Fruit fly (Drosophila melanogaster): ENCODE results near the gene trol.

trol gene

dm6 chrX:2581793-2582503 is 36.7 kb upstream of the trol start (continued):
- TF ChIP-seq CG9609 (GFP tag; optimal IDR thresholded peaks at IDR 0.05), result peak; percentile 74
- peak; percentile 55 for TF ChIP-seq Fer2 (tag; optimal IDR thresholded peaks at IDR 0.05)
- no peak for TF ChIP-seq fd64A (GFP tag; optimal IDR thresholded peaks at IDR 0.05)
- TF ChIP-seq Dip3 (GFP tag; optimal IDR thresholded peaks at IDR 0.05), result peak; percentile 75
- no peak for TF ChIP-seq trem (tag; optimal IDR thresholded peaks at IDR 0.05)
- no peak for TF ChIP-seq Dp (GFP tag; optimal IDR thresholded peaks at IDR 0.05)
- TF ChIP-seq CG2712 (tag; optimal IDR thresholded peaks at IDR 0.05), result peak; percentile 54
- TF ChIP-seq pros (GFP tag; optimal IDR thresholded peaks at IDR 0.05), result no peak
- peak; percentile 78 for TF ChIP-seq Bteb2 (GFP tag; optimal IDR thresholded peaks at IDR 0.05)
- TF ChIP-seq gcm (GFP tag; optimal IDR thresholded peaks at IDR 0.05), result no peak
- TF ChIP-seq MBD-R2 (GFP tag; IDR thresholded peaks at IDR 0.05), result peak; percentile 53; the same call in 1 of the 2 replicates
- TF ChIP-seq GATAe (GFP tag; conservative IDR thresholded peaks at IDR 0.05), result peak; percentile 42; the same call in 1 of the 2 replicates
- TF ChIP-seq CG12299 (tag; optimal IDR thresholded peaks at IDR 0.05), result peak; percentile 33
- peak; percentile 69 for TF ChIP-seq CG10147 (GFP tag; optimal IDR thresholded peaks at IDR 0.05)
- no peak for TF ChIP-seq Vsx1 (GFP tag; optimal IDR thresholded peaks at IDR 0.05)
- TF ChIP-seq her (GFP tag; optimal IDR thresholded peaks at IDR 0.05), result peak; percentile 84
- peak; percentile 68 for TF ChIP-seq en (GFP tag; optimal IDR thresholded peaks at IDR 0.05)
- peak; percentile 84 for TF ChIP-seq ci (GFP tag; IDR thresholded peaks at IDR 0.05)
- TF ChIP-seq bbx (GFP tag; IDR thresholded peaks at IDR 0.05; ENCODE audit: partially characterized antibody), result no peak
- TF ChIP-seq hb (GFP tag; IDR thresholded peaks at IDR 0.05; ENCODE audit: partially characterized antibody), result no peak
- peak; percentile 97 for TF ChIP-seq Ets65A (GFP tag)
- TF ChIP-seq disco-r (GFP tag; optimal IDR thresholded peaks at IDR 0.05), result peak; percentile 8
- peak; percentile 63 for TF ChIP-seq CG16863 (GFP tag; optimal IDR thresholded peaks at IDR 0.05)
- TF ChIP-seq Ravus (GFP tag; IDR thresholded peaks at IDR 0.05), result peak; percentile 51
- peak; percentile 70 for TF ChIP-seq PHDP (tag; optimal IDR thresholded peaks at IDR 0.05)
- TF ChIP-seq Chrac-16 (GFP tag; optimal IDR thresholded peaks at IDR 0.05), result peak; percentile 60
- peak; percentile 94 for TF ChIP-seq scrt (GFP tag; optimal IDR thresholded peaks at IDR 0.05)
- TF ChIP-seq CG11398 (GFP tag; optimal IDR thresholded peaks at IDR 0.05), result peak; percentile 52
- peak; percentile 81; the same call in 2 of the 3 replicates for TF ChIP-seq so (GFP tag; IDR thresholded peaks at IDR 0.05)
- peak; percentile 30 for TF ChIP-seq CG16815 (GFP tag; optimal IDR thresholded peaks at IDR 0.05)
- peak; percentile 19 for TF ChIP-seq CG8281 (tag; optimal IDR thresholded peaks at IDR 0.05)
- TF ChIP-seq CG14667 (GFP tag; IDR thresholded peaks at IDR 0.05), result peak; percentile 61
- peak; percentile 69 for TF ChIP-seq Myb (GFP tag; optimal IDR thresholded peaks at IDR 0.05)
- peak; percentile 54; the same call in 1 of the 3 replicates for TF ChIP-seq ken (GFP tag; IDR thresholded peaks at IDR 0.05)
- no peak for TF ChIP-seq CG17912 (GFP tag; optimal IDR thresholded peaks at IDR 0.05)
- TF ChIP-seq fd96Cb (tag; optimal IDR thresholded peaks at IDR 0.05), result peak; percentile 57
- peak; percentile 67 for TF ChIP-seq CG14050 (GFP tag; IDR thresholded peaks at IDR 0.05)
- peak; percentile 52 for TF ChIP-seq CoRest (tag; optimal IDR thresholded peaks at IDR 0.05)
- TF ChIP-seq bab2 (GFP tag; optimal IDR thresholded peaks at IDR 0.05), result peak; percentile 77
- peak; percentile 80 for TF ChIP-seq BtbVII (GFP tag; optimal IDR thresholded peaks at IDR 0.05)
- TF ChIP-seq CG34224 (GFP tag; IDR thresholded peaks at IDR 0.05; ENCODE audit: partially characterized antibody), result no peak
- peak; percentile 73 for TF ChIP-seq Sox102F (GFP tag; optimal IDR thresholded peaks at IDR 0.05)
- peak; percentile 65; the same call in 1 of the 3 replicates for TF ChIP-seq ase (GFP tag; IDR thresholded peaks at IDR 0.05)
- TF ChIP-seq Fer3 (tag; optimal IDR thresholded peaks at IDR 0.05), result peak; percentile 81
- TF ChIP-seq tap (tag; optimal IDR thresholded peaks at IDR 0.05), result peak; percentile 39
- peak; percentile 74 for TF ChIP-seq CG6813 (GFP tag; optimal IDR thresholded peaks at IDR 0.05)
- TF ChIP-seq Eip74EF (GFP tag; optimal IDR thresholded peaks at IDR 0.05), result peak in 1 of 2 experiments; percentile 11
- peak; percentile 76 for TF ChIP-seq CG6765 (GFP tag; optimal IDR thresholded peaks at IDR 0.05)
- TF ChIP-seq crol (GFP tag; IDR thresholded peaks at IDR 0.05), result no peak
